Worm (Caenorhabditis elegans): ENCODE results near the gene T24B8.7.

DNA sequence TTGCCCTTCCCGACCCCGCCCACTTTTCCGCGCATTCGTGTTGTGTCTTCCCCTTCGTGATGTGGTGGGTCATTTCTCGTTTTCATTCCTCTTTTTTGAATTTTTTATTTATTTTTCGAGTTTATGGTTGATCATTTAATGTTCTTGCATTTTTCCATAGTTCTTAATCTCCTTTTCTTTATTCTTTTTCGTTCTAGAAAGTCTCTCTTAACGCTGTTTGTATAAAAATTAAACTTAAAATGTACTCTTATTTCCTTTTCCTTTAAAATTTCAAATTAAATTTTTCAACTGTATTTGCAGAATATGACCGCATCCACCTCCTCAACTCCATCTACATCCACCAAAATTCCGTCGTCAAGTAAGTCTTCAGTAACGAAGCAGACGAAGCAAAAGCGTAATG, 32.8 kb upstream of the T24B8.7 start, which contains the start of gene hlh-3:
- no peak for TF ChIP-seq nhr-77 (tag; optimal IDR thresholded peaks at IDR 0.05)
- no peak for TF ChIP-seq dmd-4 (tag; optimal IDR thresholded peaks at IDR 0.05)
- no peak for TF ChIP-seq fos-1 (tag; optimal IDR thresholded peaks at IDR 0.05)
- no peak for TF ChIP-seq mbf-1 (tag; optimal IDR thresholded peaks at IDR 0.05)
- TF ChIP-seq nhr-237 (tag; optimal IDR thresholded peaks at IDR 0.05) = no peak
- TF ChIP-seq lin-39 (tag; optimal IDR thresholded peaks at IDR 0.05) = no peak
- TF ChIP-seq ZK546.5 (tag; optimal IDR thresholded peaks at IDR 0.05) = no peak
- no peak for TF ChIP-seq lin-13 (GFP tag; optimal IDR thresholded peaks at IDR 0.05)
- TF ChIP-seq snpc-4 (tag; optimal IDR thresholded peaks at IDR 0.05) = no peak
- TF ChIP-seq elt-3 (tag; optimal IDR thresholded peaks at IDR 0.05) = no peak
- no peak for TF ChIP-seq nhr-129 (tag; optimal IDR thresholded peaks at IDR 0.05)

All from whole organism, L2 larva.